Worm (Caenorhabditis elegans) whole organism, young adult: ENCODE results near the gene F55C12.2.

ENCODE experiments used
- F23B12.7 ChIP-seq: sonication (generic microtip); optimal IDR thresholded peaks from 2 replicates; lab custom pipeline; 2017; ENCODE audit warnings: missing genetic modification characterization, mild to moderate bottlenecking, missing compliant biosample characterization, antibody characterized with exemption, moderate library complexity; ENCODE audit not compliant: insufficient read depth
- T07F8.4 ChIP-seq: sonication (generic microtip); optimal IDR thresholded peaks from 2 replicates; lab custom pipeline; 2016; ENCODE audit warnings: mild to moderate bottlenecking, missing genetic modification characterization, moderate library complexity, missing compliant biosample characterization
- athp-1 ChIP-seq: sonication (generic microtip); optimal IDR thresholded peaks from 2 replicates; lab custom pipeline; 2017; ENCODE audit warnings: mild to moderate bottlenecking, missing genetic modification characterization, missing compliant biosample characterization
- attf-6 ChIP-seq: fragments of 200-800 bp; sonication (Bioruptor generic); IDR thresholded peaks from 2 replicates; pipeline ENCODE4 v1.3.6; 2022; ENCODE audit warnings: missing genetic modification reagents, missing genetic modification characterization, missing compliant biosample characterization
- hmg-20 ChIP-seq: fragments of 200-800 bp; sonication (Bioruptor generic); IDR thresholded peaks from 2 replicates; pipeline ENCODE4 v1.3.6; 2022; ENCODE audit warnings: missing genetic modification reagents, missing genetic modification characterization, missing compliant biosample characterization
- madf-3 ChIP-seq: fragments of 200-800 bp; sonication (Bioruptor generic); IDR thresholded peaks from 2 replicates; pipeline ENCODE4 v1.3.6; 2022; ENCODE audit warnings: missing genetic modification reagents, missing genetic modification characterization, missing compliant biosample characterization
- unc-62 ChIP-seq: fragments of 150-350 bp; optimal IDR thresholded peaks from 2 replicates; lab custom pipeline; 2014; ENCODE audit warnings: missing biosample characterization, missing genetic modification reagents, missing genetic modification characterization

ce11 chrII:5858322-5858721, 18.3 kb upstream of the F55C12.2 start, which contains the start of gene F55C12.4:
- TF ChIP-seq athp-1 (tag; lab: Kevin White, UChicago) (no peak), T07F8.4 (no peak), hmg-20 (no peak), attf-6 (GFP tag; lab: Robert Waterston, UW) (no peak), F23B12.7 (tag; lab: Kevin White, UChicago) (no peak), madf-3 (no peak), unc-62 (GFP tag; lab: Kevin White, UChicago) (no peak)
